Fruit fly (Drosophila melanogaster) whole organism, embryonic: Measurements from ENCODE around the gene CenB1A.

Source experiments
- BtbVII ChIP-seq: fragments of 200-800 bp; sonication (Bioruptor generic); optimal IDR thresholded peaks from 3 replicates; lab custom pipeline; 2017; ENCODE audit warnings: missing biosample characterization, mild to moderate bottlenecking, missing genetic modification characterization
- CG10147 ChIP-seq: fragments of 200-800 bp; sonication (Bioruptor generic); optimal IDR thresholded peaks from 2 replicates; lab custom pipeline; 2019; ENCODE audit warnings: missing biosample characterization, mild to moderate bottlenecking, missing genetic modification characterization, moderate library complexity
- CG10462 ChIP-seq: fragments of 200-800 bp; sonication (Bioruptor generic); optimal IDR thresholded peaks from 2 replicates; lab custom pipeline; 2016; ENCODE audit warnings: missing biosample characterization, missing genetic modification characterization
- CG10565 ChIP-seq: fragments of 200-800 bp; sonication (Bioruptor generic); optimal IDR thresholded peaks from 3 replicates; lab custom pipeline; 2016; ENCODE audit warnings: missing biosample characterization, mild to moderate bottlenecking, missing genetic modification characterization
- CG11093 ChIP-seq: fragments of 200-800 bp; sonication (Bioruptor generic); IDR thresholded peaks from 3 replicates; pipeline ENCODE4 v1.3.6; 2022; ENCODE audit warnings: missing biosample characterization, missing genetic modification characterization
- CG11723 ChIP-seq: fragments of 200-800 bp; sonication (Bioruptor generic); optimal IDR thresholded peaks from 2 replicates; lab custom pipeline; 2017; ENCODE audit warnings: missing biosample characterization, mild to moderate bottlenecking, missing genetic modification characterization
- CG12236 ChIP-seq: fragments of 200-800 bp; sonication (Bioruptor generic); optimal IDR thresholded peaks from 2 replicates; lab custom pipeline; 2016; ENCODE audit warnings: missing biosample characterization, missing genetic modification characterization
- CG12659 ChIP-seq: fragments of 200-800 bp; sonication (Bioruptor generic); optimal IDR thresholded peaks from 3 replicates; lab custom pipeline; 2017; ENCODE audit warnings: mild to moderate bottlenecking, missing biosample characterization, missing genetic modification reagents, missing genetic modification characterization
- CG15696 ChIP-seq: fragments of 200-800 bp; sonication (Bioruptor generic); optimal IDR thresholded peaks from 2 replicates; lab custom pipeline; 2019; ENCODE audit warnings: missing biosample characterization, mild to moderate bottlenecking, missing genetic modification characterization, moderate library complexity
- CG16863 ChIP-seq: fragments of 200-800 bp; sonication (Bioruptor generic); optimal IDR thresholded peaks from 3 replicates; lab custom pipeline; 2016; ENCODE audit warnings: missing biosample characterization, missing genetic modification characterization
- CG17361 ChIP-seq: fragments of 200-800 bp; sonication (Bioruptor generic); IDR thresholded peaks from 3 replicates; pipeline ENCODE4 v1.3.6; 2022; ENCODE audit warnings: missing biosample characterization, missing genetic modification characterization
- CG17829 ChIP-seq: fragments of 200-800 bp; optimal IDR thresholded peaks from 2 replicates; lab custom pipeline; 2019; ENCODE audit warnings: missing biosample characterization, mild to moderate bottlenecking, missing genetic modification characterization, moderate library complexity
- CG18262 ChIP-seq: fragments of 200-800 bp; optimal IDR thresholded peaks from 3 replicates; lab custom pipeline; 2019; ENCODE audit warnings: missing biosample characterization, mild to moderate bottlenecking, missing genetic modification characterization, moderate library complexity
- CG1832 ChIP-seq: fragments of 200-800 bp; sonication (Bioruptor generic); optimal IDR thresholded peaks from 2 replicates; lab custom pipeline; 2017; ENCODE audit warnings: missing biosample characterization, mild to moderate bottlenecking, missing genetic modification characterization, inconsistent platforms
- CG2116 ChIP-seq: fragments of 200-800 bp; sonication (Bioruptor generic); optimal IDR thresholded peaks from 3 replicates; lab custom pipeline; 2018; ENCODE audit warnings: missing biosample characterization, mild to moderate bottlenecking, missing genetic modification characterization
- CG2712 ChIP-seq: fragments of 200-800 bp; optimal IDR thresholded peaks from 3 replicates; lab custom pipeline; 2019; ENCODE audit warnings: missing biosample characterization, mild to moderate bottlenecking, missing genetic modification characterization, moderate library complexity
- CG2889 ChIP-seq: fragments of 200-800 bp; sonication (Bioruptor generic); IDR thresholded peaks from 3 replicates; pipeline ENCODE4 v1.3.6; 2022; ENCODE audit warnings: missing biosample characterization, missing genetic modification characterization
- CG31388 ChIP-seq: fragments of 200-800 bp; sonication (Bioruptor generic); optimal IDR thresholded peaks from 2 replicates; lab custom pipeline; 2016; ENCODE audit warnings: missing biosample characterization, missing genetic modification characterization
- CG32532 ChIP-seq: fragments of 200-800 bp; sonication (Bioruptor generic); IDR thresholded peaks from 2 replicates; pipeline ENCODE4 v1.3.6; 2022; ENCODE audit warnings: missing biosample characterization, missing genetic modification characterization
- CG4854 ChIP-seq: fragments of 200-800 bp; sonication (Bioruptor generic); optimal IDR thresholded peaks from 2 replicates; lab custom pipeline; 2016; ENCODE audit warnings: missing biosample characterization, missing genetic modification characterization, inconsistent platforms
- CG9609 ChIP-seq: fragments of 200-800 bp; sonication (Bioruptor generic); optimal IDR thresholded peaks from 3 replicates; lab custom pipeline; 2016; ENCODE audit warnings: missing biosample characterization, missing genetic modification characterization
- CG9727 ChIP-seq: fragments of 200-800 bp; sonication (Bioruptor generic); optimal IDR thresholded peaks from 3 replicates; lab custom pipeline; 2017; ENCODE audit warnings: missing biosample characterization, mild to moderate bottlenecking, missing genetic modification characterization
- CG9932 ChIP-seq: fragments of 200-800 bp; sonication (Bioruptor generic); IDR thresholded peaks from 2 replicates; pipeline ENCODE4 v1.3.6; 2022; ENCODE audit warnings: missing biosample characterization, missing genetic modification characterization
- CkIIα-i1 ChIP-seq: fragments of 200-800 bp; sonication (Bioruptor generic); IDR thresholded peaks from 2 replicates; pipeline ENCODE4 v1.3.6; 2022; ENCODE audit warnings: missing biosample characterization, missing genetic modification characterization
- D19B ChIP-seq: fragments of 200-800 bp; sonication (Bioruptor generic); optimal IDR thresholded peaks from 2 replicates; lab custom pipeline; 2017; ENCODE audit warnings: missing biosample characterization, mild to moderate bottlenecking, missing genetic modification characterization
- HmgD ChIP-seq: fragments of 200-800 bp; sonication (Bioruptor generic); optimal IDR thresholded peaks from 3 replicates; lab custom pipeline; 2016; ENCODE audit warnings: missing biosample characterization, missing genetic modification characterization
- Hr78 ChIP-seq, 2 experiments: fragments of 200-800 bp in 1 of 2; fragments of >200 bp in 1 of 2; sonication (Bioruptor generic) in 1 of 2; optimal IDR thresholded peaks; 2 replicates each; lab custom pipeline; 2017 to 2019; ENCODE audit warnings: missing biosample characterization in 2 of 2, missing genetic modification characterization in 2 of 2, mild to moderate bottlenecking in 1 of 2, moderate library complexity in 1 of 2
- Med ChIP-seq: fragments of 200-800 bp; sonication (Bioruptor generic); peaks from one replicate; lab custom pipeline; 2016; ENCODE audit warnings: missing biosample characterization, missing genetic modification characterization, mild to moderate bottlenecking, inconsistent platforms, moderate library complexity
- Myb ChIP-seq: fragments of 200-800 bp; sonication (Bioruptor generic); optimal IDR thresholded peaks from 2 replicates; lab custom pipeline; 2016; ENCODE audit warnings: missing biosample characterization, missing genetic modification characterization
- Nf-YC ChIP-seq: fragments of 200-800 bp; optimal IDR thresholded peaks from 3 replicates; lab custom pipeline; 2019; ENCODE audit warnings: missing biosample characterization, mild to moderate bottlenecking, missing genetic modification characterization, moderate library complexity
- Scr ChIP-seq: fragments of 200-800 bp; sonication (Bioruptor generic); IDR thresholded peaks from 2 replicates; pipeline ENCODE4 v1.3.6; 2022; ENCODE audit warnings: missing biosample characterization, missing genetic modification characterization; ENCODE audit not compliant: partially characterized antibody
- Sry-β ChIP-seq: fragments of 200-800 bp; sonication (Bioruptor generic); optimal IDR thresholded peaks from 2 replicates; lab custom pipeline; 2018; ENCODE audit warnings: missing biosample characterization, mild to moderate bottlenecking, missing genetic modification characterization, moderate library complexity
- Sry-δ ChIP-seq: fragments of 200-800 bp; sonication (Bioruptor generic); optimal IDR thresholded peaks from 2 replicates; lab custom pipeline; 2016; ENCODE audit warnings: missing biosample characterization, missing genetic modification characterization
- Tbp ChIP-seq: fragments of >200 bp; optimal IDR thresholded peaks from 2 replicates; lab custom pipeline; 2018; ENCODE audit warnings: missing biosample characterization, missing genetic modification characterization
- ac ChIP-seq: fragments of 200-800 bp; sonication (Bioruptor generic); optimal IDR thresholded peaks from 3 replicates; lab custom pipeline; 2017; ENCODE audit warnings: missing biosample characterization, mild to moderate bottlenecking, missing genetic modification characterization
- aop ChIP-seq: fragments of 200-800 bp; sonication (Bioruptor generic); IDR thresholded peaks from 2 replicates; pipeline ENCODE4 v1.3.6; 2022; ENCODE audit warnings: missing biosample characterization, missing genetic modification characterization
- btn ChIP-seq: fragments of 200-800 bp; sonication (Bioruptor generic); optimal IDR thresholded peaks from 2 replicates; lab custom pipeline; 2016; ENCODE audit warnings: missing biosample characterization, missing genetic modification characterization
- croc ChIP-seq: fragments of 200-800 bp; sonication (Bioruptor generic); conservative IDR thresholded peaks from 3 replicates; pipeline ENCODE4 v1.3.6; 2022; ENCODE audit warnings: missing biosample characterization, missing genetic modification characterization
- dimm ChIP-seq: fragments of 200-800 bp; sonication (Bioruptor generic); IDR thresholded peaks from 2 replicates; pipeline ENCODE4 v1.3.6; 2022; ENCODE audit warnings: missing biosample characterization, missing genetic modification characterization
- eve ChIP-seq, 2 experiments: fragments of >200 bp; optimal IDR thresholded peaks; 2 replicates each; lab custom pipeline; 2017; ENCODE audit warnings: missing biosample characterization in 2 of 2, missing genetic modification characterization in 2 of 2
- grau ChIP-seq: fragments of 200-800 bp; optimal IDR thresholded peaks from 3 replicates; lab custom pipeline; 2019; ENCODE audit warnings: missing biosample characterization, mild to moderate bottlenecking, missing genetic modification characterization, moderate library complexity
- gt ChIP-seq: fragments of 200-800 bp; sonication (Bioruptor generic); IDR thresholded peaks from 2 replicates; pipeline ENCODE4 v1.3.6; 2022; ENCODE audit warnings: missing biosample characterization, missing genetic modification characterization
- ham ChIP-seq: fragments of 200-800 bp; sonication (Bioruptor generic); IDR thresholded peaks from 2 replicates; pipeline ENCODE4 v1.3.6; 2022; ENCODE audit warnings: missing biosample characterization, missing genetic modification characterization
- jing ChIP-seq: fragments of 200-800 bp; sonication (Bioruptor generic); optimal IDR thresholded peaks from 2 replicates; lab custom pipeline; 2018; ENCODE audit warnings: missing biosample characterization, mild to moderate bottlenecking, missing genetic modification characterization
- kay ChIP-seq: fragments of 200-800 bp; sonication (Bioruptor generic); optimal IDR thresholded peaks from 2 replicates; lab custom pipeline; 2016; ENCODE audit warnings: missing biosample characterization, missing genetic modification characterization
- kni ChIP-seq: fragments of 200-800 bp; sonication (Bioruptor generic); optimal IDR thresholded peaks from 3 replicates; lab custom pipeline; 2017; ENCODE audit warnings: mild to moderate bottlenecking, missing biosample characterization, missing genetic modification reagents, missing genetic modification characterization
- nom ChIP-seq: fragments of 200-800 bp; sonication (Bioruptor generic); optimal IDR thresholded peaks from 2 replicates; lab custom pipeline; 2017; ENCODE audit warnings: missing biosample characterization, missing genetic modification characterization, mild to moderate bottlenecking, moderate library complexity, missing genetic modification reagents
- peb ChIP-seq: fragments of 200-800 bp; sonication (Bioruptor generic); IDR thresholded peaks from 2 replicates; pipeline ENCODE4 v1.3.6; 2022; ENCODE audit warnings: missing biosample characterization, missing genetic modification characterization
- sens ChIP-seq: fragments of 200-800 bp; sonication (Bioruptor generic); peaks from one replicate; lab custom pipeline; 2016; ENCODE audit warnings: missing biosample characterization, missing genetic modification characterization
- sr ChIP-seq: fragments of 200-800 bp; sonication (Bioruptor generic); IDR thresholded peaks from 3 replicates; pipeline ENCODE4 v1.3.6; 2022; ENCODE audit warnings: missing biosample characterization, missing genetic modification characterization
- unpg ChIP-seq: fragments of 200-800 bp; sonication (Bioruptor generic); optimal IDR thresholded peaks from 3 replicates; lab custom pipeline; 2018; ENCODE audit warnings: missing biosample characterization, mild to moderate bottlenecking, missing genetic modification characterization, moderate library complexity
- zfh1 ChIP-seq: fragments of 200-800 bp; sonication (Bioruptor generic); IDR thresholded peaks from 3 replicates; pipeline ENCODE4 v1.3.6; 2022; ENCODE audit warnings: missing biosample characterization, missing genetic modification characterization

The CenB1A gene

dm6 chr3R:23133301-23133828, 15.2 kb downstream of the CenB1A start:
- TF ChIP-seq CG10147 (GFP tag; lab: Kevin White, UChicago) (no peak), Hr78 (GFP tag; optimal IDR thresholded peaks at IDR 0.05; lab: Kevin White, UChicago) (no peak), CG9727 (GFP tag; lab: Kevin White, UChicago) (peak; percentile 64), CG12659 (GFP tag; lab: Kevin White, UChicago) (no peak), HmgD (GFP tag; lab: Kevin White, UChicago) (no peak), CG11093 (GFP tag; lab: Robert Waterston, UW) (no peak), gt (no peak), CG11723 (GFP tag; lab: Kevin White, UChicago) (no peak), Nf-YC (tag; lab: Kevin White, UChicago) (peak; percentile 86), CG2712 (tag; lab: Kevin White, UChicago) (peak; percentile 48), Tbp (GFP tag; lab: Kevin White, UChicago) (no peak), CG10462 (GFP tag; lab: Kevin White, UChicago) (no peak), CG1832 (peak; percentile 54), CG4854 (GFP tag; lab: Kevin White, UChicago) (no peak), sens (GFP tag; lab: Kevin White, UChicago) (peak; percentile 83), CG12236 (GFP tag; lab: Kevin White, UChicago) (no peak), sr (GFP tag; lab: Robert Waterston, UW) (no peak), BtbVII (GFP tag; lab: Kevin White, UChicago) (no peak), eve (GFP tag; optimal IDR thresholded peaks at IDR 0.05; lab: Kevin White, UChicago) (no peak), btn (no peak), CG9609 (GFP tag; lab: Kevin White, UChicago) (no peak), CG16863 (GFP tag; lab: Kevin White, UChicago) (no peak), kni (GFP tag; lab: Kevin White, UChicago) (no peak), ham (GFP tag; lab: Robert Waterston, UW) (no peak), Sry-δ (GFP tag; lab: Kevin White, UChicago) (no peak), CG10565 (GFP tag; lab: Kevin White, UChicago) (no peak), CG32532 (no peak), CG15696 (tag; lab: Kevin White, UChicago) (peak; percentile 58), croc (GFP tag; lab: Robert Waterston, UW) (no peak), D19B (no peak), zfh1 (peak; percentile 34; the same call in 1 of the 3 replicates), nom (GFP tag; lab: Kevin White, UChicago) (no peak), CG2889 (no peak), dimm (GFP tag; lab: Robert Waterston, UW) (no peak), aop (GFP tag; lab: Robert Waterston, UW) (no peak), peb (GFP tag; lab: Robert Waterston, UW) (no peak), Myb (GFP tag; lab: Kevin White, UChicago) (no peak), jing (GFP tag; lab: Kevin White, UChicago) (no peak), Sry-β (GFP tag; lab: Kevin White, UChicago) (no peak), CG18262 (peak; percentile 51), Scr (no peak), unpg (GFP tag; lab: Kevin White, UChicago) (no peak), CkIIα-i1 (GFP tag; lab: Robert Waterston, UW) (no peak), Med (GFP tag; lab: Kevin White, UChicago) (no peak), CG31388 (GFP tag; lab: Kevin White, UChicago) (no peak), CG9932 (GFP tag; lab: Robert Waterston, UW) (no peak), CG17829 (tag; lab: Kevin White, UChicago) (peak; percentile 39), ac (GFP tag; lab: Kevin White, UChicago) (peak; percentile 44), grau (no peak), CG2116 (GFP tag; lab: Kevin White, UChicago) (no peak), kay (GFP tag; lab: Kevin White, UChicago) (no peak), CG17361 (0 out of 3 replicates have a peak, but pooled peaks have one; percentile 40)
